Worm (Caenorhabditis elegans) whole organism, L1 larva: ENCODE measurements around the gene elli-1.

Source experiments
- C16A3.4 ChIP-seq: fragments of 150-350 bp; optimal IDR thresholded peaks from 2 replicates; lab custom pipeline; 2014; ENCODE audit warnings: missing biosample characterization, missing genetic modification characterization
- C34B4.2 ChIP-seq: sonication (generic microtip); optimal IDR thresholded peaks from 2 replicates; lab custom pipeline; 2017; ENCODE audit warnings: mild to moderate bottlenecking, missing genetic modification characterization, missing compliant biosample characterization
- F16B12.6 ChIP-seq: fragments of 150-350 bp; optimal IDR thresholded peaks from 2 replicates; lab custom pipeline; 2014; ENCODE audit warnings: missing biosample characterization, missing genetic modification characterization
- Y116A8C.19 ChIP-seq: sonication (generic microtip); optimal IDR thresholded peaks from 2 replicates; lab custom pipeline; 2016; ENCODE audit warnings: missing compliant biosample characterization, missing genetic modification characterization, borderline replicate concordance
- ceh-63 ChIP-seq: fragments of 200-800 bp; sonication (Bioruptor generic); optimal IDR thresholded peaks from 2 replicates; lab custom pipeline; 2018; ENCODE audit warnings: mild to moderate bottlenecking, missing genetic modification characterization, missing compliant biosample characterization
- ceh-82 ChIP-seq, 3 experiments: fragments of 150-350 bp in 1 of 3; sonication (generic microtip) in 2 of 3; optimal IDR thresholded peaks; 2 replicates each; lab custom pipeline; 2014 to 2017; ENCODE audit warnings: missing biosample characterization in 3 of 3, missing genetic modification characterization in 3 of 3
- ceh-90 ChIP-seq: sonication (generic microtip); optimal IDR thresholded peaks from 2 replicates; lab custom pipeline; 2016; ENCODE audit warnings: missing genetic modification characterization, missing compliant biosample characterization
- efl-3 ChIP-seq: fragments of 200-800 bp; sonication (Bioruptor generic); optimal IDR thresholded peaks from 2 replicates; lab custom pipeline; 2018; ENCODE audit warnings: mild to moderate bottlenecking, missing genetic modification characterization, missing compliant biosample characterization
- egl-13 ChIP-seq: sonication (generic microtip); optimal IDR thresholded peaks from 2 replicates; lab custom pipeline; 2016; ENCODE audit warnings: missing genotype, missing genetic modification reagents, missing genetic modification characterization, missing compliant biosample characterization
- egl-27 ChIP-seq, 2 experiments: fragments of 150-350 bp in 1 of 2; sonication (generic microtip); optimal IDR thresholded peaks; 3 replicates each; lab custom pipeline; 2017 to 2018; ENCODE audit warnings: missing biosample characterization in 2 of 2, missing genetic modification characterization in 2 of 2, missing genetic modification reagents in 2 of 2
- elt-2 ChIP-seq: sonication (generic microtip); optimal IDR thresholded peaks from 2 replicates; lab custom pipeline; 2016; ENCODE audit warnings: missing genetic modification characterization, mild to moderate bottlenecking, inconsistent platforms, missing compliant biosample characterization, missing genetic modification reagents
- ets-5 ChIP-seq: fragments of 200-800 bp; sonication (Bioruptor generic); IDR thresholded peaks from 2 replicates; pipeline ENCODE4 v1.3.6; 2022; ENCODE audit warnings: missing genetic modification characterization, missing compliant biosample characterization
- fkh-10 ChIP-seq: sonication (generic microtip); optimal IDR thresholded peaks from 2 replicates; lab custom pipeline; 2017; ENCODE audit warnings: missing biosample characterization, missing genetic modification reagents, missing genetic modification characterization
- fkh-8 ChIP-seq: sonication (generic microtip); optimal IDR thresholded peaks from 2 replicates; lab custom pipeline; 2016; ENCODE audit warnings: mild to moderate bottlenecking, missing genetic modification characterization, missing compliant biosample characterization
- hlh-17 ChIP-seq: fragments of 200-800 bp; sonication (Bioruptor generic); optimal IDR thresholded peaks from 2 replicates; lab custom pipeline; 2018; ENCODE audit warnings: missing genetic modification characterization, mild to moderate bottlenecking, missing compliant biosample characterization, moderate library complexity, borderline replicate concordance
- isw-1 ChIP-seq: fragments of 200-800 bp; sonication (Bioruptor generic); IDR thresholded peaks from 2 replicates; pipeline ENCODE4 v1.3.6; 2022; ENCODE audit warnings: missing genetic modification characterization, missing compliant biosample characterization
- lin-14 ChIP-seq: fragments of 200-800 bp; sonication (Bioruptor generic); optimal IDR thresholded peaks from 2 replicates; lab custom pipeline; 2018; ENCODE audit warnings: mild to moderate bottlenecking, missing genetic modification characterization, moderate library complexity, missing compliant biosample characterization
- lin-15B ChIP-seq: fragments of 150-350 bp; sonication (generic microtip); optimal IDR thresholded peaks from 3 replicates; lab custom pipeline; 2014; ENCODE audit warnings: missing biosample characterization, missing genetic modification characterization
- lin-35 ChIP-seq, 2 experiments: fragments of 150-350 bp; optimal IDR thresholded peaks; 2 replicates each; lab custom pipeline; 2014; ENCODE audit warnings: missing biosample characterization in 2 of 2, missing genetic modification characterization in 2 of 2, missing genetic modification reagents in 2 of 2
- lin-39 ChIP-seq: fragments of 150-350 bp; optimal IDR thresholded peaks from 2 replicates; lab custom pipeline; 2014; ENCODE audit warnings: missing biosample characterization, missing genetic modification reagents, missing genetic modification characterization
- lir-3 ChIP-seq: sonication (generic microtip); optimal IDR thresholded peaks from 2 replicates; lab custom pipeline; 2016; ENCODE audit warnings: mild to moderate bottlenecking, missing genetic modification characterization, moderate library complexity, missing compliant biosample characterization; ENCODE audit not compliant: poor library complexity
- mdl-1 ChIP-seq, 2 experiments: fragments of 150-350 bp; optimal IDR thresholded peaks; 2 replicates each; lab custom pipeline; 2014 to 2017; ENCODE audit warnings: missing biosample characterization in 2 of 2, missing genetic modification characterization in 2 of 2, inconsistent platforms in 1 of 2
- mef-2 ChIP-seq: fragments of 150-350 bp; optimal IDR thresholded peaks from 2 replicates; lab custom pipeline; 2014; ENCODE audit warnings: missing biosample characterization, missing genetic modification characterization
- nhr-19 ChIP-seq: fragments of 200-800 bp; sonication (Bioruptor generic); conservative IDR thresholded peaks from 2 replicates; pipeline ENCODE4 v1.3.6; 2022; ENCODE audit warnings: missing genetic modification characterization, missing compliant biosample characterization
- nhr-28 ChIP-seq: fragments of 150-350 bp; optimal IDR thresholded peaks from 2 replicates; lab custom pipeline; 2014; ENCODE audit warnings: missing biosample characterization, missing genetic modification characterization
- nhr-47 ChIP-seq: sonication (generic microtip); optimal IDR thresholded peaks from 2 replicates; lab custom pipeline; 2016; ENCODE audit warnings: mild to moderate bottlenecking, missing genetic modification characterization, moderate library complexity, missing compliant biosample characterization
- nhr-84 ChIP-seq: sonication (generic microtip); optimal IDR thresholded peaks from 2 replicates; lab custom pipeline; 2017; ENCODE audit warnings: missing biosample characterization, missing genetic modification characterization
- nhr-85 ChIP-seq: sonication (generic microtip); peaks from one replicate; lab custom pipeline; 2016; ENCODE audit warnings: missing genetic modification characterization, inconsistent platforms, missing compliant biosample characterization
- nhr-90 ChIP-seq: sonication (generic microtip); optimal IDR thresholded peaks from 2 replicates; lab custom pipeline; 2016; ENCODE audit warnings: mild to moderate bottlenecking, missing genetic modification characterization, missing compliant biosample characterization; ENCODE audit not compliant: poor library complexity
- pax-3 ChIP-seq: fragments of 200-800 bp; sonication (Bioruptor generic); optimal IDR thresholded peaks from 2 replicates; lab custom pipeline; 2018; ENCODE audit warnings: mild to moderate bottlenecking, missing genetic modification characterization, moderate library complexity, missing compliant biosample characterization
- pqm-1 ChIP-seq: sonication (generic microtip); optimal IDR thresholded peaks from 3 replicates; lab custom pipeline; 2017; ENCODE audit warnings: missing biosample characterization, missing genetic modification characterization
- skn-1 ChIP-seq: fragments of 150-350 bp; optimal IDR thresholded peaks from 2 replicates; lab custom pipeline; 2014; ENCODE audit warnings: missing biosample characterization, missing genetic modification characterization
- snpc-4 ChIP-seq: fragments of 150-350 bp; optimal IDR thresholded peaks from 2 replicates; lab custom pipeline; 2014; ENCODE audit warnings: missing biosample characterization, missing genetic modification characterization
- snu-23 ChIP-seq: sonication (generic microtip); optimal IDR thresholded peaks from 2 replicates; lab custom pipeline; 2016; ENCODE audit warnings: missing genetic modification characterization, missing compliant biosample characterization
- sup-37 ChIP-seq: fragments of 200-800 bp; sonication (Bioruptor generic); optimal IDR thresholded peaks from 2 replicates; lab custom pipeline; 2018; ENCODE audit warnings: mild to moderate bottlenecking, missing genetic modification characterization, missing compliant biosample characterization
- tbx-2 ChIP-seq: sonication (generic microtip); optimal IDR thresholded peaks from 2 replicates; lab custom pipeline; 2016; ENCODE audit warnings: missing genetic modification characterization, missing compliant biosample characterization
- tlp-1 ChIP-seq: fragments of 150-350 bp; optimal IDR thresholded peaks from 2 replicates; lab custom pipeline; 2014; ENCODE audit warnings: missing biosample characterization, missing genetic modification characterization
- unc-130 ChIP-seq: fragments of 150-350 bp; optimal IDR thresholded peaks from 2 replicates; lab custom pipeline; 2017; ENCODE audit warnings: missing biosample characterization, missing genetic modification characterization, inconsistent platforms
- unc-30 ChIP-seq: sonication (generic microtip); optimal IDR thresholded peaks from 2 replicates; lab custom pipeline; 2017; ENCODE audit warnings: missing biosample characterization, missing genetic modification characterization
- unc-62 ChIP-seq: fragments of 150-350 bp; optimal IDR thresholded peaks from 2 replicates; lab custom pipeline; 2014; ENCODE audit warnings: missing biosample characterization, missing genetic modification reagents, missing genetic modification characterization
- unc-86 ChIP-seq: sonication (generic microtip); optimal IDR thresholded peaks from 2 replicates; lab custom pipeline; 2016; ENCODE audit warnings: missing genetic modification characterization, missing compliant biosample characterization
- unc-98 ChIP-seq: fragments of 200-800 bp; sonication (Bioruptor generic); IDR thresholded peaks from 2 replicates; pipeline ENCODE4 v1.3.6; 2022; ENCODE audit warnings: missing genetic modification characterization, missing compliant biosample characterization
- vab-15 ChIP-seq: sonication (generic microtip); optimal IDR thresholded peaks from 2 replicates; lab custom pipeline; 2017; ENCODE audit warnings: missing genotype, mild to moderate bottlenecking, missing genetic modification characterization, missing compliant biosample characterization
- zag-1 ChIP-seq: fragments of 150-350 bp; optimal IDR thresholded peaks from 2 replicates; lab custom pipeline; 2014; ENCODE audit warnings: missing biosample characterization, missing genetic modification characterization
- zip-4 ChIP-seq: fragments of 200-800 bp; sonication (Bioruptor generic); optimal IDR thresholded peaks from 2 replicates; lab custom pipeline; 2018; ENCODE audit warnings: mild to moderate bottlenecking, missing genetic modification characterization, moderate library complexity, missing compliant biosample characterization
- ztf-11 ChIP-seq, 2 experiments: sonication (generic microtip); optimal IDR thresholded peaks; 2 replicates each; lab custom pipeline; 2016 to 2017; ENCODE audit warnings: missing genetic modification characterization in 2 of 2, missing biosample characterization in 1 of 2, missing compliant biosample characterization in 1 of 2
- ztf-4 ChIP-seq: fragments of 150-350 bp; optimal IDR thresholded peaks from 2 replicates; lab custom pipeline; 2014; ENCODE audit warnings: missing biosample characterization, missing genetic modification characterization

The elli-1 gene

DNA sequence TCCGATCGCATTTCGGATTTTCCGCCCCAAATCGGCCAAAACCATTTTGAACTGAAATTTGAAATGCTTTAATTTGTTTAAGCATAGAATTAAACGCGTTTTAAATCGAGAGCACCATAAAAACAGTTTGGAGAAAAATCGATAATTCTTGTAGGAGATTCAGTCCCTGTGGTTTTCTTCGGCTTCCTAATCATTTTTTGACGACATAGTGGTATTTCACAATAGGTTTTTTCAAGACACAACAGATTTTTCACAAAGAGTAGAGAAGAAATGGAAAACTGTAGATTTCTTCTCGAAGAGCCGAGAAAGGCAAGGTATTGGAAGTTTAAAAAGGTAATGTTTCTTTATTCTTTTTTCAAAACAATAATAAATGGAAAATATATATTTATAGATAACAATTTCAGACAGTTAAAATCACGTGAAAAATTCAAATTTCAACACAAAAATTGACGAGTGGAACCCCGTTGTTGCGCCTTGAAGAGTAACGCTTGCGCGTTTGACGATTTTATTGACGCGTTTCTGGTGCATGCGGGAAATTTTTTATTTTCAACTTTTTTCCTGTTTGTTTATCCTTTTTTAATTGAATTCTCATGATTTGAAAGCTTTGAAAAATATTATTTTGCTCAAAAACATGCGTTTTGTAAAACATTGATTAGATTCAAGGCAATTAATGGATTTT lies 10.8 kb downstream of the elli-1 start, which contains the start of gene F21D5.7 (continued):
- TF ChIP-seq unc-62 (GFP tag; lab: Kevin White, UChicago): no peak
- peak; percentile 67 for TF ChIP-seq unc-86 (tag; lab: Kevin White, UChicago)
- TF ChIP-seq lir-3 (tag; lab: Kevin White, UChicago): peak; percentile 46
- TF ChIP-seq snu-23 (GFP tag; lab: Kevin White, UChicago): peak; percentile 87
- peak; percentile 82 for TF ChIP-seq skn-1
- TF ChIP-seq tlp-1: no peak
- TF ChIP-seq lin-39: peak; percentile 79
- TF ChIP-seq hlh-17 (GFP tag; lab: Kevin White, UChicago): no peak
- TF ChIP-seq mdl-1 (tag; optimal IDR thresholded peaks at IDR 0.05; lab: Kevin White, UChicago): peak in 1 of 2 experiments; percentile 79
- peak; percentile 89 for TF ChIP-seq nhr-85
- TF ChIP-seq pax-3: no peak
- no peak for TF ChIP-seq vab-15 (tag; lab: Kevin White, UChicago)
- TF ChIP-seq nhr-28 (tag; lab: Kevin White, UChicago): no peak
- TF ChIP-seq egl-27 (tag; optimal IDR thresholded peaks at IDR 0.05; lab: Kevin White, UChicago): no peak
- no peak for TF ChIP-seq zag-1
- TF ChIP-seq egl-13 (tag; lab: Kevin White, UChicago): peak; percentile 66
- no peak for TF ChIP-seq ceh-63 (GFP tag; lab: Kevin White, UChicago)
- peak; percentile 51 for TF ChIP-seq F16B12.6 (tag; lab: Kevin White, UChicago)
- TF ChIP-seq mef-2 (tag; lab: Kevin White, UChicago): no peak
- TF ChIP-seq nhr-90 (tag; lab: Kevin White, UChicago): peak; percentile 86
- TF ChIP-seq fkh-8 (tag; lab: Kevin White, UChicago): peak; percentile 46
- peak; percentile 45 for TF ChIP-seq snpc-4 (tag; lab: Kevin White, UChicago)
- no peak for TF ChIP-seq unc-98
- TF ChIP-seq C34B4.2 (tag; lab: Kevin White, UChicago): no peak
- TF ChIP-seq sup-37: no peak
- TF ChIP-seq efl-3 (GFP tag; lab: Kevin White, UChicago): no peak
- peak; percentile 83 for TF ChIP-seq tbx-2 (tag; lab: Kevin White, UChicago)
- TF ChIP-seq ceh-90 (tag; lab: Kevin White, UChicago): no peak
- peak; percentile 70 to 79 (median 73) for TF ChIP-seq ceh-82 (tag; optimal IDR thresholded peaks at IDR 0.05; lab: Kevin White, UChicago)
- TF ChIP-seq zip-4 (GFP tag; lab: Kevin White, UChicago): peak; percentile 62
- TF ChIP-seq fkh-10 (GFP tag; lab: Kevin White, UChicago): no peak
- TF ChIP-seq unc-130 (tag; lab: Kevin White, UChicago): peak; percentile 60
- TF ChIP-seq ztf-4 (tag; lab: Kevin White, UChicago): peak; percentile 33
- no peak for TF ChIP-seq unc-30 (tag; lab: Kevin White, UChicago)
- TF ChIP-seq isw-1 (GFP tag; lab: Robert Waterston, UW): peak; percentile 68
- TF ChIP-seq Y116A8C.19 (tag; lab: Kevin White, UChicago): no peak
- no peak for TF ChIP-seq ets-5

DNA sequence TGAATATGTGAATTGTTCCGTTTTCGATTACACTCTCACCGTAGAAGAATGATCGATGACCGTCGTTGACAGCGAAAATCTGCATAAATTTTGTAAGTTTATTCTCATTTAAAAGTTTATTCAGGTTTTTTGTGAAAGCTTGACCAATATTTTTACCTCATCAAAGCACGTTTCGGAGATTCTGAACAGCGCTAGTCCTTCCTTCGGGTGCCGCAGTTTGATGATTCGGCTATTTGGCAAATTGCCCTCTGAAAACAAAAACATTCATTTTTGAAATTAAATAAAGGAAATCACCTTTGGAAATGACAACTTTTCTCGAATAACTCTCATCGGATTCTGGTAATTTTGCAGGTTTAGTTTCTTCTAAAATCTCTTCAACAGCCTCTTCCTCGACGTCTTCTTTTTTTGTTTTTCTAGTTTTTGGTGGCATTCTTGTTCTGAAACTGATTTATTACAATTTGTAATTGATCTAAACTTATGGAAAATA lies 13.6 kb downstream of the elli-1 start, which contains the start of gene F21D5.6:
F21D5.6 (minus strand) TSS at position 437 of the 487 bp plus-strand sequence.
- TF ChIP-seq ets-5: no peak
- TF ChIP-seq mef-2 (tag; lab: Kevin White, UChicago): no peak
- TF ChIP-seq zag-1: no peak
- TF ChIP-seq ceh-82 (tag; optimal IDR thresholded peaks at IDR 0.05; lab: Kevin White, UChicago): no peak

DNA sequence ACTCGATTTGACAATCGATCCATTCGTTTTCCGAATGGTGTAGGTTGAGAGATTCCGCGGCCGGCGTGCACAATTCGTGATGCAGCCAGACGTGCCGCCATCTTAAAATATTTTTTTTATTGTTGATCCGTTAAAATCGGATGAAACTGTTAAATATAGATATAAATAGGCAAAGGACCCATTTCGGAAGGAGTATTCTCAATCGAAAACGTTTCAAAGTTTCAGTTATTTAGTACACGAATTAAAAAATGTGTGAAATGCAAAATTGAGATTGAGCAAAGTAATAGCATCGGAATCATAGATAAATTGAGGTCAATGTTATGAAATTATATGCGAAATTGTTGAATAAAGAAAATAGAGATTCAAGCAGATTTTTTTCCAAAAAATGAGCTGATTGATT lies 14.7 kb downstream of the elli-1 start, which contains the start of gene mrps-33:
mrps-33 (minus strand) TSS at position 101 of the 400 bp plus-strand sequence.
- TF ChIP-seq pqm-1 (tag; lab: Kevin White, UChicago) (no peak), lin-14 (GFP tag; lab: Kevin White, UChicago) (no peak), nhr-84 (tag; lab: Kevin White, UChicago) (no peak), unc-86 (tag; lab: Kevin White, UChicago) (no peak), lin-15B (tag; lab: Kevin White, UChicago) (no peak), snpc-4 (tag; lab: Kevin White, UChicago) (no peak), zag-1 (no peak), C16A3.4 (tag; lab: Kevin White, UChicago) (no peak), elt-2 (tag; lab: Kevin White, UChicago) (no peak), nhr-47 (tag; lab: Kevin White, UChicago) (no peak), vab-15 (tag; lab: Kevin White, UChicago) (no peak), nhr-90 (tag; lab: Kevin White, UChicago) (no peak), ztf-11 (tag; optimal IDR thresholded peaks at IDR 0.05; lab: Kevin White, UChicago) (no peak), lin-35 (GFP tag; optimal IDR thresholded peaks at IDR 0.05; lab: Kevin White, UChicago) (no peak), ceh-90 (tag; lab: Kevin White, UChicago) (no peak), lir-3 (tag; lab: Kevin White, UChicago) (no peak), unc-30 (tag; lab: Kevin White, UChicago) (no peak), nhr-19 (GFP tag; lab: Robert Waterston, UW) (no peak)
